Fruit fly (Drosophila melanogaster) whole organism, adult: ENCODE results near the gene CG44094.

Experiments used
- CG11617 ChIP-seq: fragments of 200-800 bp; sonication (Bioruptor generic); optimal IDR thresholded peaks from 2 replicates; lab custom pipeline; 2017; ENCODE audit warnings: mild to moderate bottlenecking, missing biosample characterization, missing genetic modification reagents, missing genetic modification characterization
- CG12768 ChIP-seq: fragments of 200-800 bp; sonication (Bioruptor generic); optimal IDR thresholded peaks from 2 replicates; lab custom pipeline; 2017; ENCODE audit warnings: missing biosample characterization, missing genetic modification characterization, mild to moderate bottlenecking, moderate library complexity, missing genetic modification reagents
- CG14711 ChIP-seq: fragments of 200-800 bp; sonication (Bioruptor generic); optimal IDR thresholded peaks from 2 replicates; lab custom pipeline; 2018; ENCODE audit warnings: missing biosample characterization, mild to moderate bottlenecking, missing genetic modification characterization, moderate library complexity
- CG1620 ChIP-seq: fragments of 200-800 bp; sonication (Bioruptor generic); optimal IDR thresholded peaks from 2 replicates; lab custom pipeline; 2016; ENCODE audit warnings: missing biosample characterization, missing genetic modification characterization
- CG33017 ChIP-seq: fragments of 200-800 bp; sonication (Bioruptor generic); optimal IDR thresholded peaks from 2 replicates; lab custom pipeline; 2018; ENCODE audit warnings: missing biosample characterization, mild to moderate bottlenecking, missing genetic modification characterization, moderate library complexity
- CG5204 ChIP-seq: fragments of 200-800 bp; sonication (Bioruptor generic); optimal IDR thresholded peaks from 2 replicates; lab custom pipeline; 2016; ENCODE audit warnings: missing biosample characterization, missing genetic modification characterization
- CG7045 ChIP-seq: fragments of 200-800 bp; sonication (Bioruptor generic); optimal IDR thresholded peaks from 2 replicates; lab custom pipeline; 2017; ENCODE audit warnings: missing biosample characterization, mild to moderate bottlenecking, missing genetic modification characterization
- CG7101 ChIP-seq: fragments of 200-800 bp; sonication (Bioruptor generic); optimal IDR thresholded peaks from 2 replicates; lab custom pipeline; 2018; ENCODE audit warnings: missing biosample characterization, mild to moderate bottlenecking, missing genetic modification characterization, moderate library complexity
- Clk ChIP-seq: fragments of 200-800 bp; sonication (Bioruptor generic); optimal IDR thresholded peaks from 2 replicates; lab custom pipeline; 2017; ENCODE audit warnings: missing biosample characterization, missing genetic modification characterization
- Crg-1 ChIP-seq: fragments of 200-800 bp; sonication (Bioruptor generic); optimal IDR thresholded peaks from 2 replicates; lab custom pipeline; 2016; ENCODE audit warnings: missing biosample characterization, missing genetic modification characterization
- Hr96 ChIP-seq: fragments of 200-800 bp; sonication (Bioruptor generic); optimal IDR thresholded peaks from 2 replicates; lab custom pipeline; 2016; ENCODE audit warnings: missing biosample characterization, missing genetic modification characterization
- Mnt ChIP-seq: fragments of 200-800 bp; sonication (Bioruptor generic); optimal IDR thresholded peaks from 2 replicates; lab custom pipeline; 2016; ENCODE audit warnings: missing biosample characterization, mild to moderate bottlenecking, missing genetic modification characterization
- bab1 ChIP-seq: fragments of 200-800 bp; sonication (Bioruptor generic); optimal IDR thresholded peaks from 3 replicates; lab custom pipeline; 2019; ENCODE audit warnings: missing biosample characterization, mild to moderate bottlenecking, missing genetic modification characterization, moderate library complexity
- cic ChIP-seq: fragments of 200-800 bp; sonication (Bioruptor generic); optimal IDR thresholded peaks from 2 replicates; lab custom pipeline; 2017; ENCODE audit warnings: missing biosample characterization, mild to moderate bottlenecking, missing genetic modification characterization, moderate library complexity
- cnc ChIP-seq, 2 experiments: fragments of >200 bp; optimal IDR thresholded peaks; 2 replicates each; lab custom pipeline; 2017
- kay ChIP-seq: fragments of 200-800 bp; sonication (Bioruptor generic); peaks from one replicate; lab custom pipeline; 2016; ENCODE audit warnings: missing biosample characterization, missing genetic modification characterization, borderline replicate concordance
- ovo ChIP-seq: fragments of 200-800 bp; sonication (Bioruptor generic); optimal IDR thresholded peaks from 2 replicates; lab custom pipeline; 2016; ENCODE audit warnings: missing biosample characterization, missing genetic modification characterization
- pad ChIP-seq: fragments of 200-800 bp; sonication (Bioruptor generic); optimal IDR thresholded peaks from 3 replicates; lab custom pipeline; 2017; ENCODE audit warnings: missing biosample characterization, missing genetic modification characterization, mild to moderate bottlenecking, moderate library complexity, missing genetic modification reagents
- tj ChIP-seq: fragments of 200-800 bp; sonication (Bioruptor generic); optimal IDR thresholded peaks from 3 replicates; lab custom pipeline; 2017; ENCODE audit warnings: missing biosample characterization, mild to moderate bottlenecking, missing genetic modification characterization, moderate library complexity
- toe ChIP-seq: fragments of 200-800 bp; sonication (Bioruptor generic); optimal IDR thresholded peaks from 2 replicates; lab custom pipeline; 2016; ENCODE audit warnings: missing biosample characterization, missing genetic modification characterization

CG44094 gene

DNA sequence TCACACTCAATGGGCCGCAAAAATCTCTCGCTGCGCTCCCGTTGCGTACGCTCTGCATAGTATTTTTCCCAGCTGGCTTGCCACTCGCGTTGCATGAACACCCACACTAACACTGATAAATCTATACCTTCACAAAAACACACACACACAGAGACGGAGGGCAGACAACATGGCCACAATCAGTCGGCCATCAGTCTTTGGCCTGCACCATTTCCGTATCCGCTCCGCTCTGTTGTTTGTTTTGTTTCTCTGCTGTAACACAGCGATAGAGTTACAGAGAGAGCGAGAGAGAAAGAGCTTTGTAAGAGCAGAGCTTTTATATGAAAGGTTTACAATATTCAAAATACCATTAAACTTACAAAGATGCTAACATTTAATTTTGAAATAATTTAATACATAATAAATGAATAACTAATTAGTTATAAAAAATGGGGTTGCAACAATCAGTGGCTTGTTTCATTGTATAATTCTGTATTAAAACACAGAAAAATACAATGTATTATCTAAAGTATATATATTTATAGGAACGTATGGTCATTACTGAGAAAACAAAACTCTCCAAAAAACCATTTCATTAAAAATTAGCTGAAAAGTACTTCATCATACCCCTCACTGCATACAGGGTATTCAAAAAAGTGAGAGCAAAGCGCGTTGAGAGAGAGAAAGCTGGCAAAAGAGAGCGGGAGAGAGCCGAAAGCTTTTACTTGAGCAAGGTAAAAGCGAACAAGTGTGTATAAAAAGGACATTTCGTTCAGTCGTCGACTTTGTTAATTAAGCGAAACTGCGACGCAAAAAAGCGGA is 32.7 kb upstream of the CG44094 start, which contains the start of gene CG14853:
Gene CG14853, plus strand, starts transcription at position 751 of the 801 bp plus-strand sequence.
- TF ChIP-seq ovo (GFP tag; lab: Kevin White, UChicago) (no peak), CG7045 (GFP tag; lab: Kevin White, UChicago) (peak; percentile 41), CG5204 (GFP tag; lab: Kevin White, UChicago) (no peak), CG12768 (GFP tag; lab: Kevin White, UChicago) (no peak), CG11617 (peak; percentile 57), bab1 (no peak), Mnt (GFP tag; lab: Kevin White, UChicago) (no peak), cic (GFP tag; lab: Kevin White, UChicago) (no peak), CG1620 (no peak), Hr96 (GFP tag; lab: Kevin White, UChicago) (no peak), cnc (optimal IDR thresholded peaks at IDR 0.05; lab: Kevin White, UChicago) (no peak), Clk (GFP tag; lab: Kevin White, UChicago) (no peak), CG7101 (tag; lab: Kevin White, UChicago) (peak; percentile 32), pad (GFP tag; lab: Kevin White, UChicago) (no peak), tj (GFP tag; lab: Kevin White, UChicago) (peak; percentile 24), toe (no peak), Crg-1 (GFP tag; lab: Kevin White, UChicago) (no peak), kay (GFP tag; lab: Kevin White, UChicago) (no peak), CG33017 (peak; percentile 15), CG14711 (tag; lab: Kevin White, UChicago) (peak; percentile 9)

DNA sequence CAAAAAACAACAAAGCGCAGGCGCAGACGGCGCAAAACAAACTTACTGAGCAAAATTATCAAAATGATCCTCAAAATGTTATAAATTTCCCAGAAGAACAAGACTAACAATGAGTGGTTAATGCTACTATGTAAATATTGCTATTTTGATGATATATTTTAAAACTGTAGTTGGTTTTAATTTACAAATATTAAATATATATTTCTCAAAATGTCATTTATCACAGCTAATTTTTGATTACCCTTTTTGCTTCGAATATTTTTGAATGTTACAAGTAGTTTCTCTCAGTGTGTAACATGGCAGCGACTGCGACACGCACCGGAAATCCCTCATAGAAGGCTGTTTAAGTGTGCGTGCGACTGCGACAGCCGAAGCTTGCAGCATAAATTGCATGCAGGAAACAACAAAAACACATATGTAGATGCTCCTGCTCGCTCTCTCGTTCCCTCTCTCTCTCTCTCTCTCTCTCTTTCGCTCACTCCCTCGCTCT is 21.6 kb upstream of the CG44094 start:
- TF ChIP-seq CG1620 (no peak), Clk (GFP tag; lab: Kevin White, UChicago) (no peak), tj (GFP tag; lab: Kevin White, UChicago) (no peak), toe (no peak), Crg-1 (GFP tag; lab: Kevin White, UChicago) (no peak), CG11617 (no peak), CG7101 (tag; lab: Kevin White, UChicago) (no peak), CG7045 (GFP tag; lab: Kevin White, UChicago) (no peak), CG12768 (GFP tag; lab: Kevin White, UChicago) (no peak), bab1 (no peak)

DNA sequence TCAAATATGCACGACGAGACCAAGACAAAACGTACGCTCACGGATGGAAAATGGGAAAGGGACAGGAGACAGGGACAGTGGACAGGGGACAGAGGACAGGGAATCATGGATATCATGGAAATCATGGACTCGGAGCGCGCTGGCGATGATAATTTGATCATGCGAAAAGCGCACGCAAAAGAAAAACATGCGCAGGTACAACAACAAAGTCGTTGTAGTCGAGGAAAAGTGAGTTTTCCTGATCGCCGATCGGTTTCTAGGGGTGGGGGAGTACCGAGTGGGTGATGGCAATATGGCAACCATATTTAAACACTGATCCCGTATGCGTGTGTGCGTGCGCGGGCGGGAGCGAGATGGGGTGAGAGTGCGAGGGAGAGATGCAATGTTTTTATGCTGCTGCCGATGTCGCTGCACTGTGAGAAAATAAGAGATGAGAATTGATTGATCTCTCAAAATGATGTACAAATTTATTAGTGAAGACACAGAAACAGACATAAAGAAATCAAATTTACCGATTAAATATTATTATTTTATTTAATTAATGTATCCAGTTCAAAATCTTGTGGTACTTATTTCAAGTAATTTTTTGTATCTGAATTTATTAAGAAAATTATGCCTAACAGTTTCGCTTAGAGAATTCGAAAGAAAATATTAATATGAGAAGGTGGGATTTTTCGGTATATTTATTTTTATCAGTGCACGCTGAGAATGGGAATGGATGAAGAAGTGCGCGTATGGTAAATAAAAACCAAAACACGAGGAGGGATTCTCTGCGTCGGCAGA is 14.5 kb upstream of the CG44094 start:
- no peak for TF ChIP-seq CG7045 (GFP tag; lab: Kevin White, UChicago)
- no peak for TF ChIP-seq CG11617
- TF ChIP-seq kay (GFP tag; lab: Kevin White, UChicago) = no peak
- no peak for TF ChIP-seq CG12768 (GFP tag; lab: Kevin White, UChicago)
- no peak for TF ChIP-seq CG33017
- no peak for TF ChIP-seq toe
- TF ChIP-seq bab1 = no peak
- no peak for TF ChIP-seq cnc (optimal IDR thresholded peaks at IDR 0.05; lab: Kevin White, UChicago)
- no peak for TF ChIP-seq Hr96 (GFP tag; lab: Kevin White, UChicago)
- TF ChIP-seq CG1620 = no peak
- no peak for TF ChIP-seq CG14711 (tag; lab: Kevin White, UChicago)
- no peak for TF ChIP-seq Clk (GFP tag; lab: Kevin White, UChicago)
- no peak for TF ChIP-seq ovo (GFP tag; lab: Kevin White, UChicago)
- no peak for TF ChIP-seq CG7101 (tag; lab: Kevin White, UChicago)
- TF ChIP-seq Mnt (GFP tag; lab: Kevin White, UChicago) = no peak
- TF ChIP-seq cic (GFP tag; lab: Kevin White, UChicago) = no peak
- TF ChIP-seq tj (GFP tag; lab: Kevin White, UChicago) = no peak
- TF ChIP-seq CG5204 (GFP tag; lab: Kevin White, UChicago) = no peak

DNA sequence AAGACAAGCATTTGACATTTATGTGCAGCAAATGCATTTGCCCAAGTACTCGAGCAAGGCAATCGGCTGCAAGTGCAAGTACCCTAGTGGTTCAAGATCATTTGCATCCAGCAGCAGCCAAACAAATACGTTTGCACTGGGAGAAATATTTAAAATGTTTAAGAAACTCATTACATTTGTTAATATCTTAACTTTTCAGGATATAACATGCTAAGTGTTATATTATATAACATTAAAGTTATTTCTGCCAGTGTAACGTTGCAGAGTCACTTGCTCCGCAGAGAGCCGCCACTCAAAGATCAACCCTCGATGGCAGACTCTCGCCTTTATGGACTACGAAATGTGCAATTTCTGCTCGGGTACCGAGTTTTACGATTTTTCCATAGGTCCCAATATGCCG is 13.1 kb upstream of the CG44094 start:
- TF ChIP-seq CG5204 (GFP tag; lab: Kevin White, UChicago) (no peak), Hr96 (GFP tag; lab: Kevin White, UChicago) (no peak), CG14711 (tag; lab: Kevin White, UChicago) (no peak), CG11617 (no peak), CG1620 (no peak), tj (GFP tag; lab: Kevin White, UChicago) (no peak), pad (GFP tag; lab: Kevin White, UChicago) (no peak), Mnt (GFP tag; lab: Kevin White, UChicago) (no peak), Crg-1 (GFP tag; lab: Kevin White, UChicago) (no peak), CG7101 (tag; lab: Kevin White, UChicago) (no peak), Clk (GFP tag; lab: Kevin White, UChicago) (no peak), CG12768 (GFP tag; lab: Kevin White, UChicago) (no peak), cnc (optimal IDR thresholded peaks at IDR 0.05; lab: Kevin White, UChicago) (no peak), CG7045 (GFP tag; lab: Kevin White, UChicago) (no peak), CG33017 (no peak), cic (GFP tag; lab: Kevin White, UChicago) (no peak)
